Fruit fly (Drosophila melanogaster) whole organism, embryonic: Measurements from ENCODE around the gene ana1.

Experiments
- ATbp ChIP-seq: fragments of 200-800 bp; sonication (Bioruptor generic); optimal IDR thresholded peaks from 2 replicates; lab custom pipeline; 2017; ENCODE audit warnings: missing biosample characterization, mild to moderate bottlenecking, missing genetic modification characterization, missing genetic modification reagents
- Aef1 ChIP-seq: fragments of 200-800 bp; sonication (Bioruptor generic); IDR thresholded peaks from 3 replicates; pipeline ENCODE4 v1.3.6; 2022; ENCODE audit warnings: missing biosample characterization, missing genetic modification characterization
- Atf6 ChIP-seq: fragments of 200-800 bp; sonication (Bioruptor generic); IDR thresholded peaks from 2 replicates; pipeline ENCODE4 v1.3.6; 2022; ENCODE audit warnings: missing biosample characterization, missing genetic modification characterization
- BEAF-32 ChIP-seq: fragments of 200-800 bp; sonication (Bioruptor generic); optimal IDR thresholded peaks from 3 replicates; lab custom pipeline; 2017; ENCODE audit warnings: missing biosample characterization, missing genetic modification characterization, mild to moderate bottlenecking, moderate library complexity, missing genetic modification reagents
- BtbVII ChIP-seq: fragments of 200-800 bp; sonication (Bioruptor generic); optimal IDR thresholded peaks from 3 replicates; lab custom pipeline; 2017; ENCODE audit warnings: missing biosample characterization, mild to moderate bottlenecking, missing genetic modification characterization
- CG10267 ChIP-seq: fragments of 200-800 bp; sonication (Bioruptor generic); optimal IDR thresholded peaks from 2 replicates; lab custom pipeline; 2018; ENCODE audit warnings: missing biosample characterization, mild to moderate bottlenecking, missing genetic modification characterization, moderate library complexity
- CG10321 ChIP-seq: fragments of 200-800 bp; sonication (Bioruptor generic); IDR thresholded peaks from 2 replicates; pipeline ENCODE4 v1.3.6; 2022; ENCODE audit warnings: missing biosample characterization, missing genetic modification characterization
- CG11456 ChIP-seq: fragments of 200-800 bp; sonication (Bioruptor generic); IDR thresholded peaks from 3 replicates; pipeline ENCODE4 v1.3.6; 2022; ENCODE audit warnings: missing biosample characterization, missing genetic modification characterization
- CG13296 ChIP-seq: fragments of 200-800 bp; sonication (Bioruptor generic); optimal IDR thresholded peaks from 3 replicates; lab custom pipeline; 2018; ENCODE audit warnings: missing biosample characterization, mild to moderate bottlenecking, missing genetic modification characterization
- CG13624 ChIP-seq: fragments of 200-800 bp; sonication (Bioruptor generic); optimal IDR thresholded peaks from 2 replicates; lab custom pipeline; 2016; ENCODE audit warnings: missing biosample characterization, missing genetic modification characterization
- CG13775 ChIP-seq: fragments of 200-800 bp; sonication (Bioruptor generic); optimal IDR thresholded peaks from 3 replicates; lab custom pipeline; 2017; ENCODE audit warnings: missing biosample characterization, mild to moderate bottlenecking, missing genetic modification characterization
- CG14441 ChIP-seq: fragments of 200-800 bp; sonication (Bioruptor generic); IDR thresholded peaks from 2 replicates; pipeline ENCODE4 v1.3.6; 2022; ENCODE audit warnings: missing biosample characterization, missing genetic modification characterization
- CG15011 ChIP-seq: fragments of 200-800 bp; sonication (Bioruptor generic); optimal IDR thresholded peaks from 3 replicates; lab custom pipeline; 2018; ENCODE audit warnings: missing biosample characterization, mild to moderate bottlenecking, missing genetic modification characterization
- CG15479 ChIP-seq: fragments of 200-800 bp; sonication (Bioruptor generic); optimal IDR thresholded peaks from 3 replicates; lab custom pipeline; 2019; ENCODE audit warnings: missing biosample characterization, mild to moderate bottlenecking, missing genetic modification characterization, moderate library complexity
- CG17359 ChIP-seq: fragments of 200-800 bp; sonication (Bioruptor generic); optimal IDR thresholded peaks from 3 replicates; lab custom pipeline; 2018; ENCODE audit warnings: missing biosample characterization, mild to moderate bottlenecking, missing genetic modification characterization, moderate library complexity
- CG17802 ChIP-seq: fragments of 200-800 bp; sonication (Bioruptor generic); optimal IDR thresholded peaks from 2 replicates; lab custom pipeline; 2018; ENCODE audit warnings: missing biosample characterization, mild to moderate bottlenecking, missing genetic modification characterization, moderate library complexity
- CG30020 ChIP-seq: fragments of 200-800 bp; optimal IDR thresholded peaks from 2 replicates; lab custom pipeline; 2019; ENCODE audit warnings: missing biosample characterization, mild to moderate bottlenecking, missing genetic modification characterization, moderate library complexity
- CG31224 ChIP-seq: fragments of 200-800 bp; sonication (Bioruptor generic); IDR thresholded peaks from 2 replicates; pipeline ENCODE4 v1.3.6; 2022; ENCODE audit warnings: missing biosample characterization, missing genetic modification characterization
- CG3281 ChIP-seq: fragments of 200-800 bp; sonication (Bioruptor generic); optimal IDR thresholded peaks from 3 replicates; lab custom pipeline; 2017; ENCODE audit warnings: missing biosample characterization, mild to moderate bottlenecking, missing genetic modification characterization
- CG34376 ChIP-seq: fragments of 200-800 bp; sonication (Bioruptor generic); optimal IDR thresholded peaks from 2 replicates; lab custom pipeline; 2018; ENCODE audit warnings: missing biosample characterization, mild to moderate bottlenecking, missing genetic modification characterization
- CG7372 ChIP-seq: fragments of 200-800 bp; sonication (Bioruptor generic); IDR thresholded peaks from 2 replicates; pipeline ENCODE4 v1.3.6; 2022; ENCODE audit warnings: missing biosample characterization, missing genetic modification characterization
- CG9932 ChIP-seq: fragments of 200-800 bp; sonication (Bioruptor generic); IDR thresholded peaks from 2 replicates; pipeline ENCODE4 v1.3.6; 2022; ENCODE audit warnings: missing biosample characterization, missing genetic modification characterization
- CkIIα-i1 ChIP-seq: fragments of 200-800 bp; sonication (Bioruptor generic); IDR thresholded peaks from 2 replicates; pipeline ENCODE4 v1.3.6; 2022; ENCODE audit warnings: missing biosample characterization, missing genetic modification characterization
- Dip3 ChIP-seq: fragments of 200-800 bp; sonication (Bioruptor generic); optimal IDR thresholded peaks from 3 replicates; lab custom pipeline; 2016; ENCODE audit warnings: missing biosample characterization, missing genetic modification characterization
- E2f1 ChIP-seq: fragments of 200-800 bp; sonication (Bioruptor generic); IDR thresholded peaks from 2 replicates; pipeline ENCODE4 v1.3.6; 2022; ENCODE audit warnings: missing biosample characterization, missing genetic modification characterization
- Fer1 ChIP-seq: fragments of 200-800 bp; sonication (Bioruptor generic); optimal IDR thresholded peaks from 2 replicates; lab custom pipeline; 2017; ENCODE audit warnings: missing biosample characterization, mild to moderate bottlenecking, missing genetic modification characterization
- Hr3 ChIP-seq: fragments of 200-800 bp; sonication (Bioruptor generic); optimal IDR thresholded peaks from 3 replicates; lab custom pipeline; 2016; ENCODE audit warnings: missing biosample characterization, missing genetic modification characterization
- MTF-1 ChIP-seq: fragments of 200-800 bp; sonication (Bioruptor generic); optimal IDR thresholded peaks from 2 replicates; lab custom pipeline; 2018; ENCODE audit warnings: missing biosample characterization, mild to moderate bottlenecking, missing genetic modification characterization, borderline replicate concordance
- Spps ChIP-seq: fragments of 200-800 bp; sonication (Bioruptor generic); optimal IDR thresholded peaks from 2 replicates; lab custom pipeline; 2018; ENCODE audit warnings: missing biosample characterization, mild to moderate bottlenecking, missing genetic modification characterization
- Trl ChIP-seq, 3 experiments: fragments of >200 bp in 2 of 3; fragments of 200-800 bp in 1 of 3; sonication (Bioruptor generic) in 1 of 3; optimal IDR thresholded peaks; 2 replicates in 1 of 3; 3 replicates in 2 of 3; lab custom pipeline; 2016 to 2017; ENCODE audit warnings: missing biosample characterization in 1 of 3, missing genetic modification characterization in 1 of 3
- abd-A ChIP-seq: fragments of 200-800 bp; sonication (Bioruptor generic); optimal IDR thresholded peaks from 3 replicates; lab custom pipeline; 2019; ENCODE audit warnings: missing biosample characterization, mild to moderate bottlenecking, missing genetic modification characterization, moderate library complexity
- ash1 ChIP-seq: fragments of 200-800 bp; sonication (Bioruptor generic); optimal IDR thresholded peaks from 2 replicates; lab custom pipeline; 2018; ENCODE audit warnings: missing biosample characterization, mild to moderate bottlenecking, missing genetic modification characterization
- bcd ChIP-seq: fragments of 200-800 bp; sonication (Bioruptor generic); optimal IDR thresholded peaks from 2 replicates; lab custom pipeline; 2017; ENCODE audit warnings: missing biosample characterization, mild to moderate bottlenecking, missing genetic modification characterization
- caup ChIP-seq: fragments of 200-800 bp; sonication (Bioruptor generic); optimal IDR thresholded peaks from 3 replicates; lab custom pipeline; 2017; ENCODE audit warnings: missing biosample characterization, mild to moderate bottlenecking, missing genetic modification characterization, moderate library complexity; ENCODE audit not compliant: severe bottlenecking
- chinmo ChIP-seq: fragments of 200-800 bp; sonication (Bioruptor generic); IDR thresholded peaks from 4 replicates; pipeline ENCODE4 v1.3.6; 2022; ENCODE audit warnings: missing biosample characterization, missing genetic modification characterization; ENCODE audit not compliant: partially characterized antibody
- chn ChIP-seq: fragments of 200-800 bp; sonication (Bioruptor generic); optimal IDR thresholded peaks from 2 replicates; lab custom pipeline; 2016; ENCODE audit warnings: missing biosample characterization, missing genetic modification characterization
- en ChIP-seq: fragments of 200-800 bp; sonication (Bioruptor generic); optimal IDR thresholded peaks from 2 replicates; lab custom pipeline; 2016; ENCODE audit warnings: missing biosample characterization, missing genetic modification characterization
- insv ChIP-seq, 2 experiments: fragments of 200-800 bp; sonication (Bioruptor generic); optimal IDR thresholded peaks; 3 replicates each; lab custom pipeline; 2016 to 2018; ENCODE audit warnings: missing biosample characterization in 2 of 2, missing genetic modification characterization in 2 of 2
- klu ChIP-seq: fragments of 200-800 bp; sonication (Bioruptor generic); IDR thresholded peaks from 2 replicates; pipeline ENCODE4 v1.3.6; 2022; ENCODE audit warnings: missing biosample characterization, missing genetic modification characterization
- lbe ChIP-seq: fragments of 200-800 bp; sonication (Bioruptor generic); optimal IDR thresholded peaks from 2 replicates; lab custom pipeline; 2016; ENCODE audit warnings: missing biosample characterization, mild to moderate bottlenecking, missing genetic modification characterization
- lilli ChIP-seq: fragments of 200-800 bp; sonication (Bioruptor generic); optimal IDR thresholded peaks from 3 replicates; lab custom pipeline; 2016; ENCODE audit warnings: missing biosample characterization, missing genetic modification characterization
- lola ChIP-seq, 3 experiments: fragments of >200 bp in 2 of 3; fragments of 200-800 bp in 1 of 3; sonication (Bioruptor generic) in 1 of 3; optimal IDR thresholded peaks; 2 replicates each; lab custom pipeline; 2017 to 2019; ENCODE audit warnings: missing biosample characterization in 3 of 3, missing genetic modification characterization in 3 of 3, mild to moderate bottlenecking in 1 of 3, moderate library complexity in 1 of 3
- lov ChIP-seq, 2 experiments: fragments of 200-800 bp in 1 of 2; fragments of >200 bp in 1 of 2; sonication (Bioruptor generic) in 1 of 2; IDR thresholded peaks in 1 of 2; optimal IDR thresholded peaks in 1 of 2; 2 replicates in 1 of 2; 3 replicates in 1 of 2; pipeline versions ENCODE4 v1.3.6 to Lab custom; 2017 to 2022; ENCODE audit warnings: missing biosample characterization in 1 of 2, missing genetic modification characterization in 1 of 2
- nmo ChIP-seq: fragments of 200-800 bp; sonication (Bioruptor generic); optimal IDR thresholded peaks from 2 replicates; lab custom pipeline; 2018; ENCODE audit warnings: missing biosample characterization, mild to moderate bottlenecking, missing genetic modification characterization, moderate library complexity
- salm ChIP-seq: fragments of 200-800 bp; sonication (Bioruptor generic); optimal IDR thresholded peaks from 2 replicates; lab custom pipeline; 2018; ENCODE audit warnings: missing biosample characterization, mild to moderate bottlenecking, missing genetic modification characterization
- slbo ChIP-seq: fragments of 200-800 bp; sonication (Bioruptor generic); IDR thresholded peaks from 2 replicates; pipeline ENCODE4 v1.3.6; 2022; ENCODE audit warnings: missing biosample characterization, missing genetic modification characterization
- sqz ChIP-seq: fragments of 200-800 bp; sonication (Bioruptor generic); optimal IDR thresholded peaks from 3 replicates; lab custom pipeline; 2018; ENCODE audit warnings: missing biosample characterization, mild to moderate bottlenecking, missing genetic modification characterization
- sr ChIP-seq: fragments of 200-800 bp; sonication (Bioruptor generic); IDR thresholded peaks from 3 replicates; pipeline ENCODE4 v1.3.6; 2022; ENCODE audit warnings: missing biosample characterization, missing genetic modification characterization
- trem ChIP-seq: fragments of 200-800 bp; optimal IDR thresholded peaks from 3 replicates; lab custom pipeline; 2019; ENCODE audit warnings: missing biosample characterization, mild to moderate bottlenecking, missing genetic modification characterization, moderate library complexity

ana1 gene

DNA sequence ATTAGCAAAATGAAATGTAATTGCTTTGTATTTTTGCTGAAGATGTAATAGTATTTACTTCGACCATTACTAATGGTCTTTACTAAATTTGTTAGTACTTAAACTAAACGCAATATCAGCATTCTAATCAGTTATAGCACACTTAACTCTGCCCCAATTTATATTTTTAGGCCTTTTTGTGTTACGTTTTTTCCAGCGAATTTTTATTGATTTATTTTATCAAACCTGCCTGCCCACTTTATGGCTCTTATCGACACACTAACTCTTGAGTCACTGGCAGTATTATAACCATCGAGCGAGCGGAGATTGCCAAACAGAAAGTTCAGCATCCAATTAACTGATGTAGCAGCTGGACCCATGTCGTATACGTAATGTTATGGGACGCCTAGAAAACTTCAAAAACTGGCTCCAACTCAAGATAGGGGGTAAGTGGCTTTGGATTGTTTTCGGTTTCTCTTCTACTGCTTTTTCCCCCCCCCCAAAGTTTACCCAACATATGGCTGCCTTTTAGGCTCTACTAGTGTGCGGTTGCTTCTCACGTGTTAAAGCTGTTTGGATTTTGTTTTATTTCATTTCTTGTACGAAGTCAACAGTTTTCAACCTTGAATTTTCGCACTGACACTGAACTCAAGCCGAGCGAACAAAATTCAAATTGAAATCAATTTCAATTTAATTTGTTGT, 39.4 kb downstream of the ana1 start:
- TF ChIP-seq CG13296 (GFP tag; lab: Kevin White, UChicago) (no peak), lbe (GFP tag; lab: Kevin White, UChicago) (no peak), salm (tag; lab: Kevin White, UChicago) (no peak), CG13624 (GFP tag; lab: Kevin White, UChicago) (no peak), caup (GFP tag; lab: Kevin White, UChicago) (no peak), CG3281 (GFP tag; lab: Kevin White, UChicago) (no peak), Hr3 (GFP tag; lab: Kevin White, UChicago) (no peak), MTF-1 (GFP tag; lab: Kevin White, UChicago) (no peak), CkIIα-i1 (GFP tag; lab: Robert Waterston, UW) (no peak), abd-A (tag; lab: Kevin White, UChicago) (peak; percentile 68), ATbp (GFP tag; lab: Kevin White, UChicago) (no peak), CG17359 (tag; lab: Kevin White, UChicago) (no peak), sqz (no peak), trem (tag; lab: Kevin White, UChicago) (no peak), Fer1 (GFP tag; lab: Kevin White, UChicago) (no peak), CG15011 (GFP tag; lab: Kevin White, UChicago) (no peak), bcd (GFP tag; lab: Kevin White, UChicago) (no peak), lola (GFP tag; optimal IDR thresholded peaks at IDR 0.05; lab: Kevin White, UChicago) (no peak), CG11456 (GFP tag; lab: Robert Waterston, UW) (no peak), chn (GFP tag; lab: Kevin White, UChicago) (no peak), E2f1 (GFP tag; lab: Robert Waterston, UW) (no peak), insv (GFP tag; optimal IDR thresholded peaks at IDR 0.05; lab: Kevin White, UChicago) (no peak), lilli (GFP tag; lab: Kevin White, UChicago) (no peak), lov (optimal IDR thresholded peaks at IDR 0.05; lab: Kevin White, UChicago) (no peak), lov (GFP tag; IDR thresholded peaks at IDR 0.05; lab: Robert Waterston, UW) (peak; percentile 14; the same call in 1 of the 3 replicates), CG34376 (GFP tag; lab: Kevin White, UChicago) (peak; percentile 13), slbo (no peak), CG15479 (GFP tag; lab: Kevin White, UChicago) (no peak), nmo (GFP tag; lab: Kevin White, UChicago) (no peak), chinmo (GFP tag; lab: Robert Waterston, UW) (peak; percentile 7; the same call in 1 of the 4 replicates), CG10267 (tag; lab: Kevin White, UChicago) (no peak), CG13775 (GFP tag; lab: Kevin White, UChicago) (no peak), ash1 (GFP tag; lab: Kevin White, UChicago) (no peak), CG9932 (GFP tag; lab: Robert Waterston, UW) (no peak), Atf6 (GFP tag; lab: Robert Waterston, UW) (no peak), sr (GFP tag; lab: Robert Waterston, UW) (no peak), BEAF-32 (GFP tag; lab: Kevin White, UChicago) (no peak), BtbVII (GFP tag; lab: Kevin White, UChicago) (no peak), Dip3 (GFP tag; lab: Kevin White, UChicago) (no peak), en (GFP tag; lab: Kevin White, UChicago) (no peak), Aef1 (GFP tag; lab: Robert Waterston, UW) (no peak), Spps (tag; lab: Kevin White, UChicago) (no peak), CG10321 (GFP tag; lab: Robert Waterston, UW) (no peak), CG31224 (GFP tag; lab: Robert Waterston, UW) (no peak), klu (GFP tag; lab: Robert Waterston, UW) (no peak), Trl (optimal IDR thresholded peaks at IDR 0.05; lab: Kevin White, UChicago) (no peak), Trl (GFP tag; optimal IDR thresholded peaks at IDR 0.05; lab: Kevin White, UChicago) (no peak), CG14441 (no peak), CG17802 (tag; lab: Kevin White, UChicago) (no peak), CG30020 (tag; lab: Kevin White, UChicago) (no peak), CG7372 (GFP tag; lab: Robert Waterston, UW) (0 out of 2 replicates have a peak, but pooled peaks have one; percentile 36)
